Worm (Caenorhabditis elegans): ENCODE data around the gene C30G4.2.
A peak's percentile ranks its signal among the peaks of the same experiment; 100 is the strongest.

C30G4.2 gene

ce11 chrX:17045529-17045928 is at the start of gene C30G4.2:
Gene C30G4.2 (minus strand): TSS chrX:17045629.
- TF ChIP-seq unc-62 (GFP tag; optimal IDR thresholded peaks at IDR 0.05) (no peak), dsc-1 (tag; optimal IDR thresholded peaks at IDR 0.05) (no peak), mab-9 (GFP tag; IDR thresholded peaks at IDR 0.05) (no peak), tlp-1 (tag; optimal IDR thresholded peaks at IDR 0.05) (no peak), nhr-237 (tag; optimal IDR thresholded peaks at IDR 0.05) (no peak), irx-1 (tag; optimal IDR thresholded peaks at IDR 0.05) (no peak), nhr-85 (tag) (no peak)

ce11 chrX:17093199-17093598 is 47.8 kb upstream of the C30G4.2 start, which contains the start of gene C08A9.3:
Gene C08A9.3 (minus strand): TSS chrX:17093299.
- TF ChIP-seq fos-1 (tag; optimal IDR thresholded peaks at IDR 0.05) = no peak
- no peak for TF ChIP-seq fkh-10 (GFP tag; optimal IDR thresholded peaks at IDR 0.05)
- no peak for TF ChIP-seq tbx-2 (tag; optimal IDR thresholded peaks at IDR 0.05)
- TF ChIP-seq nhr-85 (tag) = peak; percentile 5
- no peak for TF ChIP-seq nhr-77 (tag; optimal IDR thresholded peaks at IDR 0.05)

- TF ChIP-seq fkh-4 (tag; optimal IDR thresholded peaks at IDR 0.05; ENCODE audit: borderline replicate concordance) = no peak
- no peak for TF ChIP-seq ztf-4 (tag; optimal IDR thresholded peaks at IDR 0.05)
- no peak for TF ChIP-seq xbp-1 (tag; optimal IDR thresholded peaks at IDR 0.05)
- TF ChIP-seq unc-62 (GFP tag; optimal IDR thresholded peaks at IDR 0.05) = no peak
- TF ChIP-seq sup-37 (GFP tag; optimal IDR thresholded peaks at IDR 0.05) = no peak
- TF ChIP-seq unc-98 (GFP tag; IDR thresholded peaks at IDR 0.05) = no peak
- TF ChIP-seq jun-1 (tag; optimal IDR thresholded peaks at IDR 0.05) = no peak
- no peak for TF ChIP-seq fkh-8 (tag; optimal IDR thresholded peaks at IDR 0.05)
- TF ChIP-seq unc-30 (tag; optimal IDR thresholded peaks at IDR 0.05) = no peak
- no peak for TF ChIP-seq hpl-2 (GFP tag; optimal IDR thresholded peaks at IDR 0.05)
- TF ChIP-seq tbx-2 (tag; optimal IDR thresholded peaks at IDR 0.05) = no peak
- TF ChIP-seq snu-23 (GFP tag; optimal IDR thresholded peaks at IDR 0.05) = no peak
- no peak for TF ChIP-seq irx-1 (tag; optimal IDR thresholded peaks at IDR 0.05)
Measured at ce11 chrX:17092416-17092815, 47.0 kb upstream of the C30G4.2 start, which contains the start of gene sod-3. Gene sod-3 (plus strand): TSS chrX:17092753.

- TF ChIP-seq lin-35 (GFP tag; optimal IDR thresholded peaks at IDR 0.05) = no peak
- TF ChIP-seq nhr-12 (tag; optimal IDR thresholded peaks at IDR 0.05) = no peak
- no peak for TF ChIP-seq unc-98 (GFP tag; IDR thresholded peaks at IDR 0.05)
- no peak for TF ChIP-seq fkh-10 (GFP tag; optimal IDR thresholded peaks at IDR 0.05)
- no peak for TF ChIP-seq lir-3 (tag; optimal IDR thresholded peaks at IDR 0.05; ENCODE audit: poor library complexity)
- no peak for TF ChIP-seq sox-4 (tag; optimal IDR thresholded peaks at IDR 0.05)
- TF ChIP-seq nhr-90 (tag; optimal IDR thresholded peaks at IDR 0.05; ENCODE audit: poor library complexity) = no peak
- TF ChIP-seq hpl-2 (GFP tag; optimal IDR thresholded peaks at IDR 0.05) = no peak
- no peak for TF ChIP-seq elt-3 (tag; optimal IDR thresholded peaks at IDR 0.05)
Measured at ce11 chrX:17080635-17081376, 35.4 kb upstream of the C30G4.2 start, which contains the start of the genes irld-23 and C08A9.10. Gene irld-23 (minus strand): TSS chrX:17080685. Gene C08A9.10 (plus strand): TSS chrX:17081179.

ce11 chrX:17072088-17072487 is 26.7 kb upstream of the C30G4.2 start, which contains the start of gene C30G4.4:
Gene C30G4.4 (minus strand): TSS chrX:17072188.
- no peak for TF ChIP-seq Y116A8C.19 (tag; optimal IDR thresholded peaks at IDR 0.05; ENCODE audit: borderline replicate concordance)
- TF ChIP-seq fkh-8 (tag; optimal IDR thresholded peaks at IDR 0.05) = no peak
- no peak for TF ChIP-seq efl-1 (optimal IDR thresholded peaks at IDR 0.05)
- peak in 1 of 2 experiments; percentile 13 for TF ChIP-seq efl-1 (GFP tag; optimal IDR thresholded peaks at IDR 0.05 in 1 of 2)
- no peak for TF ChIP-seq nhr-76 (tag; optimal IDR thresholded peaks at IDR 0.05)
- no peak for TF ChIP-seq aha-1 (tag; optimal IDR thresholded peaks at IDR 0.05)

- TF ChIP-seq unc-30 (tag; optimal IDR thresholded peaks at IDR 0.05) (no peak), zag-1 (tag; optimal IDR thresholded peaks at IDR 0.05) (no peak), ces-1 (GFP tag; optimal IDR thresholded peaks at IDR 0.05) (no peak), ets-5 (GFP tag; IDR thresholded peaks at IDR 0.05) (no peak), zip-4 (GFP tag; optimal IDR thresholded peaks at IDR 0.05) (no peak), blmp-1 (tag; optimal IDR thresholded peaks at IDR 0.05) (peak; percentile 91), egl-27 (tag; optimal IDR thresholded peaks at IDR 0.05) (no peak), lin-15B (tag; optimal IDR thresholded peaks at IDR 0.05) (no peak), lin-39 (tag; optimal IDR thresholded peaks at IDR 0.05) (no peak), sup-37 (GFP tag; optimal IDR thresholded peaks at IDR 0.05) (no peak), ceh-82 (tag; optimal IDR thresholded peaks at IDR 0.05) (no peak), isw-1 (GFP tag; IDR thresholded peaks at IDR 0.05) (no peak), mef-2 (tag; optimal IDR thresholded peaks at IDR 0.05) (no peak), rnt-1 (tag; optimal IDR thresholded peaks at IDR 0.05) (no peak), fkh-10 (GFP tag; optimal IDR thresholded peaks at IDR 0.05) (no peak)
Measured at ce11 chrX:17070495-17070894, 25.1 kb upstream of the C30G4.2 start.

Measured in whole organism, L1 larva.